Fruit fly (Drosophila melanogaster) whole organism, embryonic: ENCODE data around the gene CG14280.

Experiments
- Bgb ChIP-seq: fragments of 200-800 bp; sonication (Bioruptor generic); IDR thresholded peaks from 2 replicates; pipeline ENCODE4 v1.3.6; 2022; ENCODE audit warnings: missing biosample characterization, missing genetic modification characterization; ENCODE audit not compliant: partially characterized antibody
- Blimp-1 ChIP-seq: fragments of 200-800 bp; sonication (Bioruptor generic); optimal IDR thresholded peaks from 3 replicates; lab custom pipeline; 2018; ENCODE audit warnings: missing biosample characterization, missing genetic modification characterization, mild to moderate bottlenecking, moderate library complexity, missing genetic modification reagents
- CG10654 ChIP-seq: fragments of 200-800 bp; sonication (Bioruptor generic); optimal IDR thresholded peaks from 2 replicates; lab custom pipeline; 2016; ENCODE audit warnings: missing biosample characterization, missing genetic modification characterization
- CG10979 ChIP-seq: fragments of 200-800 bp; sonication (Bioruptor generic); optimal IDR thresholded peaks from 2 replicates; lab custom pipeline; 2018; ENCODE audit warnings: missing biosample characterization, mild to moderate bottlenecking, missing genetic modification characterization, moderate library complexity
- CG11093 ChIP-seq: fragments of 200-800 bp; sonication (Bioruptor generic); IDR thresholded peaks from 3 replicates; pipeline ENCODE4 v1.3.6; 2022; ENCODE audit warnings: missing biosample characterization, missing genetic modification characterization
- CG17802 ChIP-seq: fragments of 200-800 bp; sonication (Bioruptor generic); optimal IDR thresholded peaks from 2 replicates; lab custom pipeline; 2018; ENCODE audit warnings: missing biosample characterization, mild to moderate bottlenecking, missing genetic modification characterization, moderate library complexity
- CG2202 ChIP-seq: fragments of 200-800 bp; sonication (Bioruptor generic); optimal IDR thresholded peaks from 2 replicates; lab custom pipeline; 2018; ENCODE audit warnings: missing biosample characterization, mild to moderate bottlenecking, missing genetic modification characterization
- CG2678 ChIP-seq: fragments of 200-800 bp; sonication (Bioruptor generic); optimal IDR thresholded peaks from 3 replicates; lab custom pipeline; 2019; ENCODE audit warnings: missing biosample characterization, mild to moderate bottlenecking, missing genetic modification characterization, moderate library complexity
- CG2712 ChIP-seq: fragments of 200-800 bp; optimal IDR thresholded peaks from 3 replicates; lab custom pipeline; 2019; ENCODE audit warnings: missing biosample characterization, mild to moderate bottlenecking, missing genetic modification characterization, moderate library complexity
- CG30403 ChIP-seq: fragments of 200-800 bp; sonication (Bioruptor generic); optimal IDR thresholded peaks from 3 replicates; lab custom pipeline; 2016; ENCODE audit warnings: missing biosample characterization, missing genetic modification characterization
- CG3281 ChIP-seq: fragments of 200-800 bp; sonication (Bioruptor generic); optimal IDR thresholded peaks from 3 replicates; lab custom pipeline; 2017; ENCODE audit warnings: missing biosample characterization, mild to moderate bottlenecking, missing genetic modification characterization
- CG3838 ChIP-seq: fragments of 200-800 bp; sonication (Bioruptor generic); optimal IDR thresholded peaks from 3 replicates; lab custom pipeline; 2016; ENCODE audit warnings: missing biosample characterization, missing genetic modification characterization
- CG42726 ChIP-seq: fragments of 200-800 bp; sonication (Bioruptor generic); IDR thresholded peaks from 2 replicates; pipeline ENCODE4 v1.3.6; 2022; ENCODE audit warnings: missing biosample characterization, missing genetic modification characterization; ENCODE audit not compliant: partially characterized antibody
- CG6654 ChIP-seq: fragments of 200-800 bp; sonication (Bioruptor generic); optimal IDR thresholded peaks from 2 replicates; lab custom pipeline; 2017; ENCODE audit warnings: missing biosample characterization, mild to moderate bottlenecking, missing genetic modification characterization
- CG6791 ChIP-seq: fragments of 200-800 bp; sonication (Bioruptor generic); IDR thresholded peaks from 3 replicates; pipeline ENCODE4 v1.3.6; 2022; ENCODE audit warnings: missing biosample characterization, missing genetic modification characterization; ENCODE audit not compliant: partially characterized antibody
- Camta ChIP-seq: fragments of 200-800 bp; sonication (Bioruptor generic); optimal IDR thresholded peaks from 2 replicates; lab custom pipeline; 2016; ENCODE audit warnings: missing biosample characterization, missing genetic modification characterization
- CkIIα-i1 ChIP-seq: fragments of 200-800 bp; sonication (Bioruptor generic); IDR thresholded peaks from 2 replicates; pipeline ENCODE4 v1.3.6; 2022; ENCODE audit warnings: missing biosample characterization, missing genetic modification characterization
- Dref ChIP-seq: fragments of 200-800 bp; sonication (Bioruptor generic); IDR thresholded peaks from 2 replicates; pipeline ENCODE4 v1.3.6; 2022; ENCODE audit warnings: missing biosample characterization, missing genetic modification characterization
- Ets65A ChIP-seq: fragments of 200-800 bp; sonication (Bioruptor generic); peaks from one replicate; lab custom pipeline; 2016; ENCODE audit warnings: missing biosample characterization, missing genetic modification characterization
- H2.0 ChIP-seq: fragments of 200-800 bp; sonication (Bioruptor generic); IDR thresholded peaks from 2 replicates; pipeline ENCODE4 v1.3.6; 2022; ENCODE audit warnings: missing biosample characterization, missing genetic modification characterization
- HHEX ChIP-seq: fragments of 200-800 bp; sonication (Bioruptor generic); optimal IDR thresholded peaks from 3 replicates; lab custom pipeline; 2017; ENCODE audit warnings: missing biosample characterization, mild to moderate bottlenecking, missing genetic modification characterization, missing genetic modification reagents
- HLH54F ChIP-seq: fragments of 200-800 bp; sonication (Bioruptor generic); optimal IDR thresholded peaks from 3 replicates; lab custom pipeline; 2016; ENCODE audit warnings: missing biosample characterization, missing genetic modification characterization
- Hr78 ChIP-seq, 2 experiments: fragments of 200-800 bp in 1 of 2; fragments of >200 bp in 1 of 2; sonication (Bioruptor generic) in 1 of 2; optimal IDR thresholded peaks; 2 replicates each; lab custom pipeline; 2017 to 2019; ENCODE audit warnings: missing biosample characterization in 2 of 2, missing genetic modification characterization in 2 of 2, mild to moderate bottlenecking in 1 of 2, moderate library complexity in 1 of 2
- Optix ChIP-seq: fragments of 200-800 bp; sonication (Bioruptor generic); IDR thresholded peaks from 3 replicates; pipeline ENCODE4 v1.3.6; 2022; ENCODE audit warnings: missing biosample characterization, missing genetic modification characterization
- PHDP ChIP-seq: fragments of 200-800 bp; sonication (Bioruptor generic); optimal IDR thresholded peaks from 3 replicates; lab custom pipeline; 2018; ENCODE audit warnings: missing biosample characterization, mild to moderate bottlenecking, missing genetic modification characterization, moderate library complexity
- Stat92E ChIP-seq, 3 experiments: fragments of >200 bp in 2 of 3; fragments of 200-800 bp in 1 of 3; sonication (Bioruptor generic) in 1 of 3; optimal IDR thresholded peaks; 2 replicates each; lab custom pipeline; 2017 to 2019; ENCODE audit warnings: missing biosample characterization in 3 of 3, missing genetic modification characterization in 3 of 3, mild to moderate bottlenecking in 1 of 3, moderate library complexity in 1 of 3
- bsh ChIP-seq, 2 experiments: fragments of 200-800 bp; sonication (Bioruptor generic); optimal IDR thresholded peaks; 2 replicates each; lab custom pipeline; 2017 to 2018; ENCODE audit warnings: mild to moderate bottlenecking in 2 of 2, missing biosample characterization in 2 of 2, missing genetic modification characterization in 2 of 2, moderate library complexity in 1 of 2
- crol ChIP-seq: fragments of 200-800 bp; sonication (Bioruptor generic); IDR thresholded peaks from 2 replicates; pipeline ENCODE4 v1.3.6; 2022; ENCODE audit warnings: missing biosample characterization, missing genetic modification characterization
- dm ChIP-seq: fragments of 200-800 bp; sonication (Bioruptor generic); optimal IDR thresholded peaks from 3 replicates; lab custom pipeline; 2016; ENCODE audit warnings: missing biosample characterization, missing genetic modification characterization
- dmrt11E ChIP-seq: fragments of 200-800 bp; sonication (Bioruptor generic); optimal IDR thresholded peaks from 3 replicates; lab custom pipeline; 2018; ENCODE audit warnings: missing biosample characterization, mild to moderate bottlenecking, missing genetic modification characterization, moderate library complexity
- dpn ChIP-seq, 2 experiments: fragments of 200-800 bp; sonication (Bioruptor generic); optimal IDR thresholded peaks; 3 replicates each; lab custom pipeline; 2016; ENCODE audit warnings: missing biosample characterization in 2 of 2, missing genetic modification characterization in 2 of 2
- emc ChIP-seq: fragments of 200-800 bp; sonication (Bioruptor generic); optimal IDR thresholded peaks from 2 replicates; lab custom pipeline; 2016; ENCODE audit warnings: missing biosample characterization, missing genetic modification characterization
- ind ChIP-seq: fragments of 200-800 bp; sonication (Bioruptor generic); optimal IDR thresholded peaks from 3 replicates; lab custom pipeline; 2016; ENCODE audit warnings: missing biosample characterization, missing genetic modification characterization
- knrl ChIP-seq: fragments of 200-800 bp; sonication (Bioruptor generic); IDR thresholded peaks from 3 replicates; pipeline ENCODE4 v1.3.6; 2022; ENCODE audit warnings: missing biosample characterization, missing genetic modification characterization; ENCODE audit not compliant: partially characterized antibody
- lola ChIP-seq, 3 experiments: fragments of >200 bp in 2 of 3; fragments of 200-800 bp in 1 of 3; sonication (Bioruptor generic) in 1 of 3; optimal IDR thresholded peaks; 2 replicates each; lab custom pipeline; 2017 to 2019; ENCODE audit warnings: missing biosample characterization in 3 of 3, missing genetic modification characterization in 3 of 3, mild to moderate bottlenecking in 1 of 3, moderate library complexity in 1 of 3
- luna ChIP-seq: fragments of 200-800 bp; sonication (Bioruptor generic); optimal IDR thresholded peaks from 2 replicates; lab custom pipeline; 2016; ENCODE audit warnings: missing biosample characterization, missing genetic modification characterization
- pb ChIP-seq: fragments of 200-800 bp; sonication (Bioruptor generic); optimal IDR thresholded peaks from 3 replicates; lab custom pipeline; 2016; ENCODE audit warnings: missing biosample characterization, missing genetic modification characterization
- pros ChIP-seq: fragments of 200-800 bp; sonication (Bioruptor generic); optimal IDR thresholded peaks from 3 replicates; lab custom pipeline; 2019; ENCODE audit warnings: missing biosample characterization, mild to moderate bottlenecking, missing genetic modification characterization, moderate library complexity
- sens ChIP-seq: fragments of 200-800 bp; sonication (Bioruptor generic); peaks from one replicate; lab custom pipeline; 2016; ENCODE audit warnings: missing biosample characterization, missing genetic modification characterization
- sna ChIP-seq: fragments of 200-800 bp; sonication (Bioruptor generic); IDR thresholded peaks from 2 replicates; pipeline ENCODE4 v1.3.6; 2022; ENCODE audit warnings: missing biosample characterization, missing genetic modification characterization; ENCODE audit not compliant: partially characterized antibody
- sr ChIP-seq: fragments of 200-800 bp; sonication (Bioruptor generic); IDR thresholded peaks from 3 replicates; pipeline ENCODE4 v1.3.6; 2022; ENCODE audit warnings: missing biosample characterization, missing genetic modification characterization
- stwl ChIP-seq: fragments of 200-800 bp; sonication (Bioruptor generic); optimal IDR thresholded peaks from 3 replicates; lab custom pipeline; 2018; ENCODE audit warnings: missing biosample characterization, mild to moderate bottlenecking, missing genetic modification characterization, moderate library complexity
- zen2 ChIP-seq: fragments of 200-800 bp; sonication (Bioruptor generic); IDR thresholded peaks from 3 replicates; pipeline ENCODE4 v1.3.6; 2022; ENCODE audit warnings: missing biosample characterization, missing genetic modification characterization; ENCODE audit not compliant: partially characterized antibody

Gene CG14280

DNA sequence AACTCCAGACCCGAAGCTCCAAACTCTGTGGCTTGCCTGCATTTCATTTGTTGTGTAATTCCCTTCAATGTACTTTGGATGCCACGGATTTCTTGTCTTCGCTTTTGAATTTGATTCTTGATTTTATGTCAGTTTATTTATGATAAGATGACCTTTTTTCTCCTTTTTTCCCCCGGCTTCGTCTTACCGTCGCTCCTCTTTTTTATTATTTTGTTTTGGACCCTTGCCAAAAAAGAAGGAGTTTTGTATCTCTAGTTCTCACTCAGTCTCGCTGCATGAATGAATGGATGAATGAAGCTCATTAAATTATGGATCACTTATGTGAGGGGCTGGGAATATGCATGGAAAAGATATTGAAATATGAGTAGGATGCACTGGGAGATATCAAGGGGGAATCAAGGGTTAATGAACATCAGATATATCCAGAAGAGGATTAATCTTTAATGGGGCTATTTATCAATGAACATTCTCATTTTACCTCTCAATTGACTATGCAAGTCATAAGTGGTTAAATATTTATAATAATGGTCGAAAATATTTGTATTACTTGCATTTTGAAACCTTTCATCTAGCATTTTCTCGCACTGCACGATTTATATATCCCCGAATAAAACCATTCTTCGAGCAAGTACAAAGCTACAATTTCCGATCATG, 43.3 kb downstream of the CG14280 start (continued):
- TF ChIP-seq CG10979 (peak; percentile 53), PHDP (tag; lab: Kevin White, UChicago) (no peak), CG10654 (GFP tag; lab: Kevin White, UChicago) (no peak), Camta (GFP tag; lab: Kevin White, UChicago) (no peak), luna (GFP tag; lab: Kevin White, UChicago) (no peak), CkIIα-i1 (GFP tag; lab: Robert Waterston, UW) (no peak), Bgb (GFP tag; lab: Robert Waterston, UW) (no peak), crol (GFP tag; lab: Robert Waterston, UW) (no peak), knrl (no peak), dmrt11E (peak; percentile 46), Dref (GFP tag; lab: Robert Waterston, UW) (no peak), sens (peak; percentile 84), bsh (GFP tag; optimal IDR thresholded peaks at IDR 0.05; lab: Kevin White, UChicago) (peak in 1 of 2 experiments; percentile 45), CG2712 (peak; percentile 34), CG17802 (tag; lab: Kevin White, UChicago) (no peak), CG42726 (GFP tag; lab: Robert Waterston, UW) (no peak), Hr78 (GFP tag; optimal IDR thresholded peaks at IDR 0.05; lab: Kevin White, UChicago) (no peak), emc (GFP tag; lab: Kevin White, UChicago) (no peak), lola (GFP tag; optimal IDR thresholded peaks at IDR 0.05; lab: Kevin White, UChicago) (peak in 1 of 3 experiments; percentile 32)
- TF ChIP-seq, all 482 proteins: peak for 16

DNA sequence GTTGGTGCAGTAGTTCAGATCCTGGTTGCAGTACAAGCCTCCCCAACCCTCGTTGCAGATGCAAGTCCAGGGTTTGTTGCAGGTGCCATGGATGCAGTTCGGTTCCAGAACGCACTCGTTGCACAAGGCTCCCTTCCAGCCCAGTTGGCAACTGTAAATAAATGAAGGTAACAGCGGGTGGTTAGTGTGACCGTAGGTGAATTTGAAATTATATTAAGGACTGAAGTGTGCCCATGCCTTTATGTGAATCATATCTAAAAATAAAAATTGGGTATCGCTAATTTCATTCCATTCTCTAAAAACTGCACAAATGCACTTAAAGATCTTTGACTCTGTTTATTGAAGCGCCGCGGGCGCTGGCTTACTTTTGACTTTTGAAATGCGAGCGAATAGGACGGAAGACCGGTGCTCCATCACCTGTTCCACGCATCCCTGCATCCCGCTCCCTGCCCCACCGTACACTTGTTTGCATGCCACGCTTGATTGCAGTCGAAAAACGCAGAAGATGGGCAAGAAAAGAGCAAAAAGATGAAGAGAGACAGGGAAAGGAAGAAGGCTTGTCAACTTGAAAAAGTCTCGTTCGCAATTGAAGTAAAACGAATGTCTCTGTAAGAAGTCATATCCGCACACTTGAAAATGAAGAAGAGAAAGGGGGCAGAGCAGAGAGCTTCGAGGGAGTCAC, 50.0 kb downstream of the CG14280 start:
- TF ChIP-seq stwl (tag; lab: Kevin White, UChicago): peak; percentile 95
- no peak for TF ChIP-seq luna (GFP tag; lab: Kevin White, UChicago)
- peak; percentile 6 for TF ChIP-seq Ets65A (GFP tag; lab: Kevin White, UChicago)

DNA sequence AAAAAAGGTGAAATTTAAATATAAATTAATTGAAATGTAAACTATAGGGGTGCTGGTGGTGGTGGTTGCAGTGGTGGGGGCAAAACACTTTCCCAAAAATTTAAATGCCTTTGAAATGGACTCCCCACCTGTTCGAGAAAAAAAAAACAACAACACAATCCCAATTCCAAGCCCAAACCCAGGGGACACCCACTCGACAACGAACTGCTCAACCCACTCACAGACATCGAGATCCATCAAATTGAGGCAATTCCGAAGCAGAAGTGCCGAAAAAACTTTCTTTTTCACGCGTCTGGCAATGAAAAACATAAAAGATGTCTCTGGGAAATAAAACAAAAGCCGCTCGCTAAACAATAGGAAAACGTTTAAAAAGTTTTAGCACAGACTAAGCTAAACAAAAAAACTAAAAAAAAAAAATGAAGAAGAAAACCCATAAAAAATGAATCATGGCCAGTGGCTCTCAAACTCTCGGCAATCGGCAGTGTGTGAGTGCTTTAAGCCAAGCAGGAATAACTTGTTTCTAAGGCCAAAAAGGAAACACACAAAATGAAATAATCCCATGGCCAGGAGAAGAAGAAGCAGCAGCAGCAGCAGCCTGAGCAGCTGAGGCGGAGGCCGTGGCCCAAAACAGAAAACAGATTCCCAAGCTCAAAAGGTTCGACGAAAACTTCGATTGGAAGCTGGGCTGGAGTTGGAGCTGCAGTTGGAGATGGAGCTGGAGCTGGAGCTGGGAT, 52.4 kb downstream of the CG14280 start:
- no peak for TF ChIP-seq zen2 (GFP tag; lab: Robert Waterston, UW)
- TF ChIP-seq dm: no peak
- peak; percentile 55; the same call in 2 of the 3 replicates for TF ChIP-seq sr (GFP tag; lab: Robert Waterston, UW)
- no peak for TF ChIP-seq Optix (GFP tag; lab: Robert Waterston, UW)
- no peak for TF ChIP-seq Dref (GFP tag; lab: Robert Waterston, UW)
- TF ChIP-seq CG30403 (GFP tag; lab: Kevin White, UChicago): no peak
- no peak for TF ChIP-seq CG3838
- no peak for TF ChIP-seq pros (GFP tag; lab: Kevin White, UChicago)
- TF ChIP-seq HHEX (GFP tag; lab: Kevin White, UChicago): no peak
- TF ChIP-seq Stat92E (GFP tag; optimal IDR thresholded peaks at IDR 0.05; lab: Kevin White, UChicago): no peak
- no peak for TF ChIP-seq CG2678
- no peak for TF ChIP-seq CG3281 (GFP tag; lab: Kevin White, UChicago)
- no peak for TF ChIP-seq CG2202
- TF ChIP-seq HLH54F (GFP tag; lab: Kevin White, UChicago): no peak
- no peak for TF ChIP-seq CG6791
- TF ChIP-seq dpn (GFP tag; optimal IDR thresholded peaks at IDR 0.05; lab: Kevin White, UChicago): no peak
- peak; percentile 50 for TF ChIP-seq Blimp-1 (GFP tag; lab: Kevin White, UChicago)
- no peak for TF ChIP-seq sna (GFP tag; lab: Robert Waterston, UW)
- no peak for TF ChIP-seq H2.0 (GFP tag; lab: Robert Waterston, UW)
- no peak for TF ChIP-seq pb (GFP tag; lab: Kevin White, UChicago)
- TF ChIP-seq CG11093 (GFP tag; lab: Robert Waterston, UW): no peak
- TF ChIP-seq ind (GFP tag; lab: Kevin White, UChicago): no peak
- peak; percentile 40 for TF ChIP-seq CG6654 (GFP tag; lab: Kevin White, UChicago)
